Worm (Caenorhabditis elegans) whole organism, late embryonic: ENCODE data around the gene fbxa-169.

Experiments used
- C38D4.7 ChIP-seq: fragments of 200-800 bp; sonication (Bioruptor generic); optimal IDR thresholded peaks from 2 replicates; lab custom pipeline; 2018; ENCODE audit warnings: mild to moderate bottlenecking, missing genetic modification characterization, moderate library complexity, missing compliant biosample characterization
- ahr-1 ChIP-seq: sonication (generic microtip); optimal IDR thresholded peaks from 2 replicates; lab custom pipeline; 2016; ENCODE audit warnings: missing genetic modification characterization, missing compliant biosample characterization
- ama-1 ChIP-seq: fragments of 150-350 bp; optimal IDR thresholded peaks from 2 replicates; lab custom pipeline; 2014
- elt-2 ChIP-seq: sonication (generic microtip); optimal IDR thresholded peaks from 2 replicates; lab custom pipeline; 2016; ENCODE audit warnings: missing genetic modification reagents, missing genetic modification characterization, missing compliant biosample characterization
- ets-4 ChIP-seq: sonication (generic microtip); optimal IDR thresholded peaks from 2 replicates; lab custom pipeline; 2016; ENCODE audit warnings: missing genetic modification characterization, missing compliant biosample characterization
- eyg-1 ChIP-seq: sonication (generic microtip); optimal IDR thresholded peaks from 2 replicates; lab custom pipeline; 2016; ENCODE audit warnings: missing genotype, missing genetic modification characterization, missing compliant biosample characterization
- hlh-8 ChIP-seq: sonication (generic microtip); optimal IDR thresholded peaks from 2 replicates; lab custom pipeline; 2016; ENCODE audit warnings: missing genotype, missing genetic modification characterization, missing compliant biosample characterization
- nfya-1 ChIP-seq: sonication (generic microtip); optimal IDR thresholded peaks from 2 replicates; lab custom pipeline; 2017; ENCODE audit warnings: missing genetic modification characterization, mild to moderate bottlenecking, missing compliant biosample characterization, antibody characterized with exemption, moderate library complexity
- pag-3 ChIP-seq: sonication (generic microtip); optimal IDR thresholded peaks from 2 replicates; lab custom pipeline; 2016; ENCODE audit warnings: missing compliant biosample characterization, missing genetic modification characterization, borderline replicate concordance
- pha-4 ChIP-seq: fragments of 150-350 bp; optimal IDR thresholded peaks from 2 replicates; lab custom pipeline; 2018; ENCODE audit warnings: missing biosample characterization, missing genetic modification reagents, missing genetic modification characterization
- pqm-1 ChIP-seq: sonication (generic microtip); optimal IDR thresholded peaks from 2 replicates; lab custom pipeline; 2016; ENCODE audit warnings: missing genetic modification characterization, missing compliant biosample characterization
- rnt-1 ChIP-seq: sonication (generic microtip); optimal IDR thresholded peaks from 2 replicates; lab custom pipeline; 2016; ENCODE audit warnings: missing genetic modification characterization, missing compliant biosample characterization

DNA sequence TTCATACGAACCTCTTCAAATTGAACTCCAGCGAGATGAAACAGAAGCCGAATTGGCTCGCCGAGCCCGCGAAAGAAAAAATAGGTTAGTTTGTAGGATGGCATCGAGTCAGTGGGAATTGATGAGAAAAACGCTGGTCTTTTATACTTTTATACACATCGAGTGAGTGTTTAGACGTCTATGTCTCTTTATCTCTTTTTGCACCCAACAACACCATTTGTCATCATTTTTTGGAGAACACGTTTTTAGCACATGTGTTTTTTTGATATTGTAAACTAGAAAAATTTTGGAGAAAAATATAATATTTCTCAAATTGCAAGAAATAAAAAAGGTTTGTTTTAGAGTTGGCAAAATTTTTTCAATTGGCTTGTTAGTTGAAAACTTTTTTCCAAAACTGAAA lies 24.0 kb upstream of the fbxa-169 start, which contains the start of gene gst-16:
- TF ChIP-seq pag-3 (tag; lab: Kevin White, UChicago): no peak
- no peak for TF ChIP-seq elt-2
- no peak for TF ChIP-seq pha-4 (tag; lab: Kevin White, UChicago)
- no peak for TF ChIP-seq ahr-1
- no peak for TF ChIP-seq pqm-1 (tag; lab: Kevin White, UChicago)
- no peak for TF ChIP-seq eyg-1 (tag; lab: Kevin White, UChicago)
- TF ChIP-seq hlh-8: no peak
- TF ChIP-seq rnt-1 (tag; lab: Kevin White, UChicago): no peak
- TF ChIP-seq nfya-1 (tag; lab: Kevin White, UChicago): no peak
- TF ChIP-seq ets-4: no peak
- TF ChIP-seq C38D4.7 (GFP tag; lab: Kevin White, UChicago): no peak
- TF ChIP-seq ama-1 (lab: Kevin White, UChicago): no peak
